Worm (Caenorhabditis elegans) whole organism, young adult: ENCODE results near the gene unc-62.

ENCODE experiments used
- attf-3 ChIP-seq: fragments of 200-800 bp; sonication (Bioruptor generic); conservative IDR thresholded peaks from 2 replicates; pipeline ENCODE4 v1.3.6; 2022; ENCODE audit warnings: missing genetic modification reagents, missing genetic modification characterization, missing compliant biosample characterization
- nhr-90 ChIP-seq: sonication (generic microtip); optimal IDR thresholded peaks from 2 replicates; lab custom pipeline; 2016; ENCODE audit warnings: missing genotype, mild to moderate bottlenecking, missing genetic modification characterization, missing compliant biosample characterization
- repo-1 ChIP-seq: sonication (generic microtip); optimal IDR thresholded peaks from 2 replicates; lab custom pipeline; 2017; ENCODE audit warnings: mild to moderate bottlenecking, missing genetic modification characterization, missing compliant biosample characterization
- snpc-4 ChIP-seq, 5 experiments: fragments of 150-350 bp in 1 of 5; sonication (generic microtip) in 4 of 5; optimal IDR thresholded peaks; 2 replicates each; lab custom pipeline; 2014 to 2018; ENCODE audit warnings: missing genetic modification characterization in 5 of 5, missing biosample characterization in 3 of 5, antibody characterized with exemption in 2 of 5, mild to moderate bottlenecking in 2 of 5, missing compliant biosample characterization in 2 of 5, missing genotype in 2 of 5, moderate library complexity in 2 of 5, missing genetic modification reagents in 1 of 5
- unc-62 ChIP-seq: fragments of 150-350 bp; optimal IDR thresholded peaks from 2 replicates; lab custom pipeline; 2014; ENCODE audit warnings: missing biosample characterization, missing genetic modification reagents, missing genetic modification characterization
- xnd-1 ChIP-seq: sonication (generic microtip); optimal IDR thresholded peaks from 2 replicates; lab custom pipeline; 2016; ENCODE audit warnings: missing genotype, missing genetic modification reagents, missing genetic modification characterization, missing compliant biosample characterization

- TF ChIP-seq unc-62 (GFP tag; lab: Kevin White, UChicago), result no peak
- TF ChIP-seq repo-1, result no peak
- no peak for TF ChIP-seq attf-3 (GFP tag; lab: Robert Waterston, UW)
- TF ChIP-seq snpc-4 (GFP tag; optimal IDR thresholded peaks at IDR 0.05; lab: Kevin White, UChicago), result no peak
- no peak for TF ChIP-seq snpc-4 (tag; optimal IDR thresholded peaks at IDR 0.05; lab: Kevin White, UChicago)
- no peak for TF ChIP-seq nhr-90
- no peak for TF ChIP-seq xnd-1
Observed at ce11 chrV:4518657-4519056, 21.4 kb downstream of the unc-62 start.
